Worm (Caenorhabditis elegans) whole organism, L1 larva: ENCODE data around the gene cest-9.1.

Source experiments
- C04F5.9 ChIP-seq: sonication (generic microtip); optimal IDR thresholded peaks from 2 replicates; lab custom pipeline; 2016; ENCODE audit warnings: missing genetic modification characterization, missing compliant biosample characterization
- C16A3.4 ChIP-seq: fragments of 150-350 bp; optimal IDR thresholded peaks from 2 replicates; lab custom pipeline; 2014; ENCODE audit warnings: missing biosample characterization, missing genetic modification characterization
- Y116A8C.19 ChIP-seq: sonication (generic microtip); optimal IDR thresholded peaks from 2 replicates; lab custom pipeline; 2016; ENCODE audit warnings: missing compliant biosample characterization, missing genetic modification characterization, borderline replicate concordance
- blmp-1 ChIP-seq: fragments of 150-350 bp; optimal IDR thresholded peaks from 2 replicates; lab custom pipeline; 2014; ENCODE audit warnings: missing biosample characterization, missing genetic modification characterization
- ceh-63 ChIP-seq: fragments of 200-800 bp; sonication (Bioruptor generic); optimal IDR thresholded peaks from 2 replicates; lab custom pipeline; 2018; ENCODE audit warnings: mild to moderate bottlenecking, missing genetic modification characterization, missing compliant biosample characterization
- ceh-8 ChIP-seq: fragments of 200-800 bp; sonication (Bioruptor generic); optimal IDR thresholded peaks from 2 replicates; lab custom pipeline; 2018; ENCODE audit warnings: mild to moderate bottlenecking, missing genetic modification characterization, moderate library complexity, missing compliant biosample characterization
- ceh-88 ChIP-seq: fragments of 200-800 bp; sonication (Bioruptor generic); IDR thresholded peaks from 2 replicates; pipeline ENCODE4 v1.3.6; 2022; ENCODE audit warnings: missing genetic modification characterization, missing compliant biosample characterization
- ces-1 ChIP-seq: fragments of 150-350 bp; optimal IDR thresholded peaks from 2 replicates; lab custom pipeline; 2014; ENCODE audit warnings: missing biosample characterization, missing genetic modification reagents, missing genetic modification characterization
- dsc-1 ChIP-seq: sonication (generic microtip); optimal IDR thresholded peaks from 2 replicates; lab custom pipeline; 2016; ENCODE audit warnings: mild to moderate bottlenecking, missing genetic modification characterization, missing compliant biosample characterization
- efl-1 ChIP-seq, 4 experiments: fragments of 150-350 bp; optimal IDR thresholded peaks in 3 of 4; peaks in 1 of 4; 1 replicate in 1 of 4; 2 replicates in 3 of 4; lab custom pipeline; 2014; ENCODE audit warnings: missing biosample characterization in 2 of 4, missing genetic modification characterization in 2 of 4, missing genetic modification reagents in 2 of 4
- efl-3 ChIP-seq: fragments of 200-800 bp; sonication (Bioruptor generic); optimal IDR thresholded peaks from 2 replicates; lab custom pipeline; 2018; ENCODE audit warnings: mild to moderate bottlenecking, missing genetic modification characterization, missing compliant biosample characterization
- egl-13 ChIP-seq: sonication (generic microtip); optimal IDR thresholded peaks from 2 replicates; lab custom pipeline; 2016; ENCODE audit warnings: missing genotype, missing genetic modification reagents, missing genetic modification characterization, missing compliant biosample characterization
- elt-2 ChIP-seq: sonication (generic microtip); optimal IDR thresholded peaks from 2 replicates; lab custom pipeline; 2016; ENCODE audit warnings: missing genetic modification characterization, mild to moderate bottlenecking, inconsistent platforms, missing compliant biosample characterization, missing genetic modification reagents
- fkh-8 ChIP-seq: sonication (generic microtip); optimal IDR thresholded peaks from 2 replicates; lab custom pipeline; 2016; ENCODE audit warnings: mild to moderate bottlenecking, missing genetic modification characterization, missing compliant biosample characterization
- fos-1 ChIP-seq: fragments of 150-350 bp; optimal IDR thresholded peaks from 2 replicates; lab custom pipeline; 2014; ENCODE audit warnings: missing biosample characterization, missing genetic modification characterization
- hlh-4 ChIP-seq: sonication (generic microtip); optimal IDR thresholded peaks from 2 replicates; lab custom pipeline; 2016; ENCODE audit warnings: mild to moderate bottlenecking, missing genetic modification characterization, missing compliant biosample characterization
- hpl-2 ChIP-seq: fragments of 150-350 bp; optimal IDR thresholded peaks from 2 replicates; lab custom pipeline; 2014; ENCODE audit warnings: missing biosample characterization, missing genetic modification reagents, missing genetic modification characterization
- irx-1 ChIP-seq: sonication (generic microtip); optimal IDR thresholded peaks from 2 replicates; lab custom pipeline; 2016; ENCODE audit warnings: missing genetic modification characterization, missing compliant biosample characterization
- lin-14 ChIP-seq: fragments of 200-800 bp; sonication (Bioruptor generic); optimal IDR thresholded peaks from 2 replicates; lab custom pipeline; 2018; ENCODE audit warnings: mild to moderate bottlenecking, missing genetic modification characterization, moderate library complexity, missing compliant biosample characterization
- lin-39 ChIP-seq: fragments of 150-350 bp; optimal IDR thresholded peaks from 2 replicates; lab custom pipeline; 2014; ENCODE audit warnings: missing biosample characterization, missing genetic modification reagents, missing genetic modification characterization
- lsy-2 ChIP-seq, 2 experiments: fragments of 150-350 bp; optimal IDR thresholded peaks; 2 replicates each; lab custom pipeline; 2014; ENCODE audit warnings: missing biosample characterization in 2 of 2, missing genetic modification characterization in 2 of 2
- mdl-1 ChIP-seq, 2 experiments: fragments of 150-350 bp; optimal IDR thresholded peaks; 2 replicates each; lab custom pipeline; 2014 to 2017; ENCODE audit warnings: missing biosample characterization in 2 of 2, missing genetic modification characterization in 2 of 2, inconsistent platforms in 1 of 2
- mep-1 ChIP-seq: fragments of 150-350 bp; optimal IDR thresholded peaks from 2 replicates; lab custom pipeline; 2014; ENCODE audit warnings: missing biosample characterization, missing genetic modification characterization
- nhr-11 ChIP-seq: fragments of 150-350 bp; optimal IDR thresholded peaks from 2 replicates; lab custom pipeline; 2014; ENCODE audit warnings: missing biosample characterization, missing genetic modification characterization
- nhr-20 ChIP-seq: sonication (generic microtip); optimal IDR thresholded peaks from 2 replicates; lab custom pipeline; 2016; ENCODE audit warnings: mild to moderate bottlenecking, missing genetic modification characterization, missing compliant biosample characterization
- nhr-28 ChIP-seq: fragments of 150-350 bp; optimal IDR thresholded peaks from 2 replicates; lab custom pipeline; 2014; ENCODE audit warnings: missing biosample characterization, missing genetic modification characterization
- nhr-47 ChIP-seq: sonication (generic microtip); optimal IDR thresholded peaks from 2 replicates; lab custom pipeline; 2016; ENCODE audit warnings: mild to moderate bottlenecking, missing genetic modification characterization, moderate library complexity, missing compliant biosample characterization
- nhr-71 ChIP-seq: sonication (generic microtip); optimal IDR thresholded peaks from 2 replicates; lab custom pipeline; 2016; ENCODE audit warnings: mild to moderate bottlenecking, missing genetic modification characterization, moderate library complexity, missing compliant biosample characterization
- nhr-77 ChIP-seq: fragments of 150-350 bp; optimal IDR thresholded peaks from 2 replicates; lab custom pipeline; 2014; ENCODE audit warnings: missing biosample characterization, missing genetic modification characterization
- nhr-85 ChIP-seq: sonication (generic microtip); peaks from one replicate; lab custom pipeline; 2016; ENCODE audit warnings: missing genetic modification characterization, inconsistent platforms, missing compliant biosample characterization
- pqm-1 ChIP-seq: sonication (generic microtip); optimal IDR thresholded peaks from 3 replicates; lab custom pipeline; 2017; ENCODE audit warnings: missing biosample characterization, missing genetic modification characterization
- sup-37 ChIP-seq: fragments of 200-800 bp; sonication (Bioruptor generic); optimal IDR thresholded peaks from 2 replicates; lab custom pipeline; 2018; ENCODE audit warnings: mild to moderate bottlenecking, missing genetic modification characterization, missing compliant biosample characterization
- swsn-7 ChIP-seq: sonication (generic microtip); optimal IDR thresholded peaks from 2 replicates; lab custom pipeline; 2016; ENCODE audit warnings: missing genetic modification characterization, missing compliant biosample characterization
- tlp-1 ChIP-seq: fragments of 150-350 bp; optimal IDR thresholded peaks from 2 replicates; lab custom pipeline; 2014; ENCODE audit warnings: missing biosample characterization, missing genetic modification characterization
- unc-30 ChIP-seq: sonication (generic microtip); optimal IDR thresholded peaks from 2 replicates; lab custom pipeline; 2017; ENCODE audit warnings: missing biosample characterization, missing genetic modification characterization
- unc-86 ChIP-seq: sonication (generic microtip); optimal IDR thresholded peaks from 2 replicates; lab custom pipeline; 2016; ENCODE audit warnings: missing genetic modification characterization, missing compliant biosample characterization
- vab-15 ChIP-seq: sonication (generic microtip); optimal IDR thresholded peaks from 2 replicates; lab custom pipeline; 2017; ENCODE audit warnings: missing genotype, mild to moderate bottlenecking, missing genetic modification characterization, missing compliant biosample characterization
- zag-1 ChIP-seq: fragments of 150-350 bp; optimal IDR thresholded peaks from 2 replicates; lab custom pipeline; 2014; ENCODE audit warnings: missing biosample characterization, missing genetic modification characterization
- zip-4 ChIP-seq: fragments of 200-800 bp; sonication (Bioruptor generic); optimal IDR thresholded peaks from 2 replicates; lab custom pipeline; 2018; ENCODE audit warnings: mild to moderate bottlenecking, missing genetic modification characterization, moderate library complexity, missing compliant biosample characterization
- ztf-11 ChIP-seq, 2 experiments: sonication (generic microtip); optimal IDR thresholded peaks; 2 replicates each; lab custom pipeline; 2016 to 2017; ENCODE audit warnings: missing genetic modification characterization in 2 of 2, missing biosample characterization in 1 of 2, missing compliant biosample characterization in 1 of 2

Gene cest-9.1

DNA sequence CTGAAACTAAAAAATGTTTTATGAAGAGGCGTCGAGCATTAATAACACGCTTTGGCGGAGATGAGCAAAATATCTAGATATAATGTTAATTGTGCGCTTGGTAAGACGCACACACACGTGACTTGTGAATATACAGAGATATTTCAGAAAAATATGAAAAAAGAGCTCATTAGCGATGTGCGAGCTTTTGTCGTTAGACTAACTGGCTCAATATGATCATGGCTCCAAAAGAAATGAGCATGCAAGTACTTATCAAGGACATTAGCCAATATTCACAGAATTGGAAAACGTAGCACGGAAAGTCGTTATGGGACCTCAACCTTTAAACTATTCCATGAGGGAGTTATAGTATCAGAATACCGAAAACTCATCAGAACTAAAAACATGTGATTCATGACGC is 18.9 kb upstream of the cest-9.1 start:
- TF ChIP-seq mep-1 (tag; lab: Kevin White, UChicago) (no peak), elt-2 (tag; lab: Kevin White, UChicago) (no peak), swsn-7 (tag; lab: Kevin White, UChicago) (peak; percentile 5), zag-1 (tag; lab: Kevin White, UChicago) (no peak), dsc-1 (tag; lab: Kevin White, UChicago) (peak; percentile 82), fkh-8 (peak; percentile 74), efl-3 (no peak), C16A3.4 (tag; lab: Kevin White, UChicago) (no peak), tlp-1 (tag; lab: Kevin White, UChicago) (no peak), ceh-88 (no peak), ces-1 (GFP tag; lab: Kevin White, UChicago) (no peak), blmp-1 (tag; lab: Kevin White, UChicago) (no peak), hpl-2 (GFP tag; lab: Kevin White, UChicago) (no peak), ceh-63 (GFP tag; lab: Kevin White, UChicago) (no peak), fos-1 (tag; lab: Kevin White, UChicago) (no peak), egl-13 (tag; lab: Kevin White, UChicago) (peak; percentile 25), C04F5.9 (tag; lab: Kevin White, UChicago) (no peak), nhr-11 (tag; lab: Kevin White, UChicago) (peak; percentile 26), unc-30 (tag; lab: Kevin White, UChicago) (no peak), mdl-1 (tag; optimal IDR thresholded peaks at IDR 0.05; lab: Kevin White, UChicago) (no peak), irx-1 (no peak), zip-4 (GFP tag; lab: Kevin White, UChicago) (peak; percentile 10), lin-14 (peak; percentile 58), nhr-71 (tag; lab: Kevin White, UChicago) (peak; percentile 34), ceh-8 (GFP tag; lab: Kevin White, UChicago) (peak; percentile 11), sup-37 (no peak)

DNA sequence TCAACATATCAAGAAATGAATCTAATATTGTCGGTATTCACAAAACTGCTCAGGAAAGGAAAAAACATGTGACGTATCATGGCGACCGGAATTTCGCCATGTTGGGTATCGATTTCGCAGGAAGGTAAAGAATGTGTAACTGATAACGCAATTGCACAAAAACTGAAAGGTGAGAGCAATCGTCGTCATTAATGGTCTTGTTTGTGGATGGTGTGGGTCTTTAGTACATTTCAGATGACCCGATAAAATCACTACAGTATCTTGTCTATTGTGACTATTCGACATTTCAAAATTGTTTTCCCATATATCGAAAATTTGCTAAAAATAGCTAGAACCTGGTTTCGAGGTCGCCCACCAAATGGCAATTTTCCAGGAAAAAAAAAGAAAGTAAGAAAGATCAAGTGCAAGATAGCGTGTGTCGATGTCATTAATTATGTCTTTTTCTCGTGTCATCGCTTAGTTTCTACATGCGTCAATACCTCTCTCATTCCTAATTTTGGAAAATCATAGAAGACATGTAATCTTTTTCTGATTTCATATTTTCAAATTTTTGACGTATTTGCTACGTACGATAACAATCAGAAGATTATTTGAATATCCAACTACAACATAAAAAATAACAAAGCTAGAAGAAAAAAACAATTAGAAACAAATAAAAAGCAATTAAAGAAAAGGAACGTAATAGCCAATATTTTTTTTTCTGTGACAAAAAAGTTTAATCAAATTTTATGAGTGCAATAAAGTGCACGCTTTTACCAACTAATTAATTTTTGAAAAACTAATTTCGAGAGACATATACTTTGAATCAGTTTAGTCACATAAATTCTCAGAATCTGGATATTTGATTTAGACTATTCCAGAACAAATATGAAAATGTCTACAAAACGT is 15.6 kb upstream of the cest-9.1 start:
- TF ChIP-seq hlh-4 (tag; lab: Kevin White, UChicago) (no peak), lin-39 (tag; lab: Kevin White, UChicago) (peak; percentile 32), nhr-47 (tag; lab: Kevin White, UChicago) (peak; percentile 49), elt-2 (tag; lab: Kevin White, UChicago) (peak; percentile 19), vab-15 (peak; percentile 21), ceh-63 (GFP tag; lab: Kevin White, UChicago) (peak; percentile 71), ztf-11 (tag; optimal IDR thresholded peaks at IDR 0.05; lab: Kevin White, UChicago) (no peak), blmp-1 (tag; lab: Kevin White, UChicago) (peak; percentile 40), nhr-20 (tag; lab: Kevin White, UChicago) (peak; percentile 7), nhr-85 (tag; lab: Kevin White, UChicago) (peak; percentile 79), pqm-1 (tag; lab: Kevin White, UChicago) (peak; percentile 25), nhr-11 (tag; lab: Kevin White, UChicago) (peak; percentile 17), egl-13 (tag; lab: Kevin White, UChicago) (peak; percentile 59), fkh-8 (peak; percentile 61), nhr-28 (tag; lab: Kevin White, UChicago) (no peak), nhr-71 (tag; lab: Kevin White, UChicago) (peak; percentile 61), lsy-2 (tag; optimal IDR thresholded peaks at IDR 0.05; lab: Kevin White, UChicago) (peak in 1 of 2 experiments; percentile 22), lin-14 (peak; percentile 51), nhr-77 (tag; lab: Kevin White, UChicago) (no peak), efl-1 (optimal IDR thresholded peaks at IDR 0.05; lab: Kevin White, UChicago) (no peak), efl-1 (GFP tag; optimal IDR thresholded peaks at IDR 0.05 in 1 of 2; lab: Kevin White, UChicago) (peak in 1 of 2 experiments; percentile 59), dsc-1 (tag; lab: Kevin White, UChicago) (peak; percentile 90), Y116A8C.19 (tag; lab: Kevin White, UChicago) (no peak), irx-1 (peak; percentile 22), unc-86 (tag; lab: Kevin White, UChicago) (peak; percentile 28)
